Worm (Caenorhabditis elegans) whole organism, midembryonic: ENCODE measurements around the gene C10A4.6.

Source experiments
- T22C8.4 ChIP-seq: fragments of 200-800 bp; sonication (Bioruptor generic); IDR thresholded peaks from 2 replicates; pipeline ENCODE4 v1.3.6; 2022; ENCODE audit warnings: missing genetic modification characterization, missing compliant biosample characterization
- cog-1 ChIP-seq: sonication (generic microtip); optimal IDR thresholded peaks from 2 replicates; lab custom pipeline; 2016; ENCODE audit warnings: missing genetic modification characterization, missing compliant biosample characterization
- flt-1 ChIP-seq: fragments of 200-800 bp; sonication (Bioruptor generic); IDR thresholded peaks from 2 replicates; pipeline ENCODE4 v1.3.6; 2022; ENCODE audit warnings: missing genetic modification characterization, missing compliant biosample characterization
- klf-2 ChIP-seq: fragments of 200-800 bp; sonication (Bioruptor generic); conservative IDR thresholded peaks from 2 replicates; pipeline ENCODE4 v1.3.6; 2022; ENCODE audit warnings: missing genetic modification reagents, missing genetic modification characterization, missing compliant biosample characterization
- med-1 ChIP-seq: sonication (generic microtip); optimal IDR thresholded peaks from 2 replicates; lab custom pipeline; 2017; ENCODE audit warnings: missing genetic modification characterization, mild to moderate bottlenecking, missing compliant biosample characterization, antibody characterized with exemption, missing genetic modification reagents; ENCODE audit not compliant: insufficient read depth
- ref-1 ChIP-seq: fragments of 200-800 bp; sonication (Bioruptor generic); conservative IDR thresholded peaks from 2 replicates; pipeline ENCODE4 v1.3.6; 2022; ENCODE audit warnings: missing genetic modification reagents, missing genetic modification characterization, missing compliant biosample characterization
- tab-1 ChIP-seq: fragments of 200-800 bp; sonication (Bioruptor generic); IDR thresholded peaks from 2 replicates; pipeline ENCODE4 v1.3.6; 2022; ENCODE audit warnings: missing genetic modification characterization, missing compliant biosample characterization
- ztf-23 ChIP-seq: fragments of 200-800 bp; sonication (Bioruptor generic); IDR thresholded peaks from 2 replicates; pipeline ENCODE4 v1.3.6; 2022; ENCODE audit warnings: missing genetic modification reagents, missing genetic modification characterization, missing compliant biosample characterization
- ztf-29 ChIP-seq: fragments of 200-800 bp; sonication (Bioruptor generic); IDR thresholded peaks from 2 replicates; pipeline ENCODE4 v1.3.6; 2022; ENCODE audit warnings: missing genetic modification reagents, missing genetic modification characterization, missing compliant biosample characterization

DNA sequence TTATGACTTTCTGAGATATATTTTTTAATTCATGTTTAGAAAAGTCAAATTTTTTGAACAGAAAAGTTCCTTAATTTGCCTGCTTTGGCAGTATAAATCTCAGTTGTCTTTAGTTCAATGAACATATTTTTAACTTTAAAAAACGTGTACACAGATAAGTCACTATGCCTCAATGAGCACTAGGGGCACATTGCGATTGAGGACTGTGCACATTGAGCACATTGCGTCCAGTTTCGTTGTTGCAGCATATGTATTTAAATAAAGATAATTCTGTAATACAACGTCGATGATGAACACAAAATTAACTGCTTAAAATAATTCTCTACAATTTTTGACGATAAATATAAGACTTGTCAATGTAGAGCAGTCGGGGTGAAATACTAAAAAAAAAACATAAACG is 17.4 kb downstream of the C10A4.6 start:
- TF ChIP-seq ztf-29 (GFP tag; lab: Robert Waterston, UW), result no peak
- TF ChIP-seq T22C8.4 (GFP tag; lab: Robert Waterston, UW), result no peak
- TF ChIP-seq klf-2 (GFP tag; lab: Robert Waterston, UW), result no peak
- no peak for TF ChIP-seq flt-1 (GFP tag; lab: Robert Waterston, UW)
- TF ChIP-seq tab-1 (GFP tag; lab: Robert Waterston, UW), result no peak
- TF ChIP-seq med-1 (GFP tag; lab: Kevin White, UChicago), result no peak
- no peak for TF ChIP-seq cog-1 (tag; lab: Kevin White, UChicago)
- no peak for TF ChIP-seq ztf-23
- no peak for TF ChIP-seq ref-1 (GFP tag; lab: Robert Waterston, UW)
